Fruit fly (Drosophila melanogaster) whole organism, embryonic: ENCODE results near the gene crol.

ENCODE experiments used
- B-H2 ChIP-seq: fragments of 200-800 bp; sonication (Bioruptor generic); optimal IDR thresholded peaks from 2 replicates; lab custom pipeline; 2018; ENCODE audit warnings: missing biosample characterization, mild to moderate bottlenecking, missing genetic modification characterization
- CG1024 ChIP-seq: fragments of 200-800 bp; sonication (Bioruptor generic); IDR thresholded peaks from 2 replicates; pipeline ENCODE4 v1.3.6; 2022; ENCODE audit warnings: missing biosample characterization, missing genetic modification characterization
- CG11723 ChIP-seq: fragments of 200-800 bp; sonication (Bioruptor generic); optimal IDR thresholded peaks from 2 replicates; lab custom pipeline; 2017; ENCODE audit warnings: missing biosample characterization, mild to moderate bottlenecking, missing genetic modification characterization
- CG14014 ChIP-seq: fragments of 200-800 bp; sonication (Bioruptor generic); IDR thresholded peaks from 2 replicates; pipeline ENCODE4 v1.3.6; 2022; ENCODE audit warnings: missing biosample characterization, missing genetic modification characterization
- CG17186 ChIP-seq: fragments of 200-800 bp; sonication (Bioruptor generic); optimal IDR thresholded peaks from 3 replicates; lab custom pipeline; 2017; ENCODE audit warnings: missing biosample characterization, missing genetic modification reagents, missing genetic modification characterization
- CG17568 ChIP-seq: fragments of 200-800 bp; sonication (Bioruptor generic); optimal IDR thresholded peaks from 2 replicates; lab custom pipeline; 2018; ENCODE audit warnings: missing biosample characterization, mild to moderate bottlenecking, missing genetic modification characterization, moderate library complexity
- CG1832 ChIP-seq: fragments of 200-800 bp; sonication (Bioruptor generic); optimal IDR thresholded peaks from 2 replicates; lab custom pipeline; 2017; ENCODE audit warnings: missing biosample characterization, mild to moderate bottlenecking, missing genetic modification characterization, inconsistent platforms
- CG18619 ChIP-seq: fragments of 200-800 bp; sonication (Bioruptor generic); optimal IDR thresholded peaks from 3 replicates; lab custom pipeline; 2017; ENCODE audit warnings: missing biosample characterization, mild to moderate bottlenecking, missing genetic modification characterization
- CG2875 ChIP-seq: fragments of 200-800 bp; sonication (Bioruptor generic); optimal IDR thresholded peaks from 2 replicates; lab custom pipeline; 2017; ENCODE audit warnings: missing biosample characterization, mild to moderate bottlenecking, missing genetic modification characterization, missing genetic modification reagents
- CG32767 ChIP-seq: fragments of 200-800 bp; sonication (Bioruptor generic); IDR thresholded peaks from 2 replicates; pipeline ENCODE4 v1.3.6; 2022; ENCODE audit warnings: missing biosample characterization, missing genetic modification characterization
- CG4820 ChIP-seq: fragments of 200-800 bp; sonication (Bioruptor generic); optimal IDR thresholded peaks from 3 replicates; lab custom pipeline; 2016; ENCODE audit warnings: missing biosample characterization, missing genetic modification characterization
- CG5180 ChIP-seq: fragments of 200-800 bp; sonication (Bioruptor generic); optimal IDR thresholded peaks from 3 replicates; lab custom pipeline; 2017; ENCODE audit warnings: missing biosample characterization, missing genetic modification characterization, mild to moderate bottlenecking, moderate library complexity, missing genetic modification reagents
- CG5953 ChIP-seq: fragments of 200-800 bp; sonication (Bioruptor generic); IDR thresholded peaks from 2 replicates; pipeline ENCODE4 v1.3.6; 2022; ENCODE audit warnings: missing biosample characterization, missing genetic modification characterization
- CG6813 ChIP-seq: fragments of 200-800 bp; sonication (Bioruptor generic); optimal IDR thresholded peaks from 2 replicates; lab custom pipeline; 2017; ENCODE audit warnings: missing biosample characterization, missing genetic modification characterization, mild to moderate bottlenecking, moderate library complexity, missing genetic modification reagents
- CG7271 ChIP-seq: fragments of 200-800 bp; sonication (Bioruptor generic); optimal IDR thresholded peaks from 2 replicates; lab custom pipeline; 2018; ENCODE audit warnings: missing biosample characterization, mild to moderate bottlenecking, missing genetic modification characterization, moderate library complexity
- CG7372 ChIP-seq: fragments of 200-800 bp; sonication (Bioruptor generic); IDR thresholded peaks from 2 replicates; pipeline ENCODE4 v1.3.6; 2022; ENCODE audit warnings: missing biosample characterization, missing genetic modification characterization
- CG8359 ChIP-seq: fragments of 200-800 bp; sonication (Bioruptor generic); optimal IDR thresholded peaks from 2 replicates; lab custom pipeline; 2017; ENCODE audit warnings: missing biosample characterization, mild to moderate bottlenecking, missing genetic modification characterization, borderline replicate concordance
- CTCF ChIP-seq: fragments of 200-800 bp; sonication (Bioruptor generic); optimal IDR thresholded peaks from 2 replicates; lab custom pipeline; 2017; ENCODE audit warnings: missing biosample characterization, mild to moderate bottlenecking, missing genetic modification characterization, moderate library complexity
- D ChIP-seq, 2 experiments: fragments of 200-800 bp in 1 of 2; fragments of >200 bp in 1 of 2; sonication (Bioruptor generic) in 1 of 2; optimal IDR thresholded peaks; 2 replicates in 1 of 2; 3 replicates in 1 of 2; lab custom pipeline; 2017; ENCODE audit warnings: mild to moderate bottlenecking in 1 of 2, missing biosample characterization in 1 of 2, missing genetic modification characterization in 1 of 2, missing genetic modification reagents in 1 of 2
- D19B ChIP-seq: fragments of 200-800 bp; sonication (Bioruptor generic); optimal IDR thresholded peaks from 2 replicates; lab custom pipeline; 2017; ENCODE audit warnings: missing biosample characterization, mild to moderate bottlenecking, missing genetic modification characterization
- Dip2 ChIP-seq: fragments of 200-800 bp; sonication (Bioruptor generic); IDR thresholded peaks from 2 replicates; pipeline ENCODE4 v1.3.6; 2022; ENCODE audit warnings: missing biosample characterization, missing genetic modification characterization
- Eip74EF ChIP-seq, 2 experiments: fragments of 200-800 bp in 1 of 2; fragments of >200 bp in 1 of 2; sonication (Bioruptor generic) in 1 of 2; optimal IDR thresholded peaks; 2 replicates each; lab custom pipeline; 2017 to 2019; ENCODE audit warnings: missing biosample characterization in 2 of 2, missing genetic modification characterization in 2 of 2, mild to moderate bottlenecking in 1 of 2, moderate library complexity in 1 of 2
- Fer3 ChIP-seq: fragments of 200-800 bp; sonication (Bioruptor generic); optimal IDR thresholded peaks from 2 replicates; lab custom pipeline; 2018; ENCODE audit warnings: missing biosample characterization, mild to moderate bottlenecking, missing genetic modification characterization, moderate library complexity
- Gug ChIP-seq: fragments of 200-800 bp; sonication (Bioruptor generic); IDR thresholded peaks from 4 replicates; pipeline ENCODE4 v1.3.6; 2022; ENCODE audit warnings: missing biosample characterization, missing genetic modification characterization
- Oli ChIP-seq: fragments of 200-800 bp; sonication (Bioruptor generic); optimal IDR thresholded peaks from 2 replicates; lab custom pipeline; 2018; ENCODE audit warnings: missing biosample characterization, mild to moderate bottlenecking, missing genetic modification characterization, moderate library complexity
- Sox100B ChIP-seq: fragments of 200-800 bp; sonication (Bioruptor generic); optimal IDR thresholded peaks from 3 replicates; lab custom pipeline; 2018; ENCODE audit warnings: missing biosample characterization, mild to moderate bottlenecking, missing genetic modification characterization
- Sry-β ChIP-seq: fragments of 200-800 bp; sonication (Bioruptor generic); optimal IDR thresholded peaks from 2 replicates; lab custom pipeline; 2018; ENCODE audit warnings: missing biosample characterization, mild to moderate bottlenecking, missing genetic modification characterization, moderate library complexity
- Ssrp ChIP-seq: fragments of 200-800 bp; sonication (Bioruptor generic); optimal IDR thresholded peaks from 2 replicates; lab custom pipeline; 2018; ENCODE audit warnings: missing biosample characterization, mild to moderate bottlenecking, missing genetic modification characterization, moderate library complexity
- Taf1 ChIP-seq: fragments of 200-800 bp; sonication (Bioruptor generic); IDR thresholded peaks from 2 replicates; pipeline ENCODE4 v1.3.6; 2022; ENCODE audit warnings: missing biosample characterization, missing genetic modification characterization
- Tbp ChIP-seq: fragments of >200 bp; optimal IDR thresholded peaks from 2 replicates; lab custom pipeline; 2018; ENCODE audit warnings: missing biosample characterization, missing genetic modification characterization
- Xrp1 ChIP-seq: fragments of 200-800 bp; sonication (Bioruptor generic); IDR thresholded peaks from 2 replicates; pipeline ENCODE4 v1.3.6; 2022; ENCODE audit warnings: missing biosample characterization, missing genetic modification characterization
- ab ChIP-seq: fragments of 200-800 bp; sonication (Bioruptor generic); optimal IDR thresholded peaks from 2 replicates; lab custom pipeline; 2016; ENCODE audit warnings: missing biosample characterization, missing genetic modification characterization
- fd3F ChIP-seq: fragments of 200-800 bp; sonication (Bioruptor generic); optimal IDR thresholded peaks from 2 replicates; lab custom pipeline; 2018; ENCODE audit warnings: missing biosample characterization, mild to moderate bottlenecking, missing genetic modification characterization, moderate library complexity
- gcm ChIP-seq: fragments of 200-800 bp; sonication (Bioruptor generic); optimal IDR thresholded peaks from 2 replicates; lab custom pipeline; 2019; ENCODE audit warnings: missing biosample characterization, mild to moderate bottlenecking, missing genetic modification characterization, moderate library complexity
- gt ChIP-seq: fragments of 200-800 bp; sonication (Bioruptor generic); IDR thresholded peaks from 2 replicates; pipeline ENCODE4 v1.3.6; 2022; ENCODE audit warnings: missing biosample characterization, missing genetic modification characterization
- hth ChIP-seq: fragments of >200 bp; optimal IDR thresholded peaks from 2 replicates; lab custom pipeline; 2017; ENCODE audit warnings: inconsistent platforms
- lab ChIP-seq: fragments of 200-800 bp; sonication (Bioruptor generic); optimal IDR thresholded peaks from 3 replicates; lab custom pipeline; 2017; ENCODE audit warnings: missing biosample characterization, missing genetic modification characterization, mild to moderate bottlenecking, moderate library complexity, missing genetic modification reagents
- nau ChIP-seq: fragments of 200-800 bp; sonication (Bioruptor generic); optimal IDR thresholded peaks from 3 replicates; lab custom pipeline; 2017; ENCODE audit warnings: missing biosample characterization, mild to moderate bottlenecking, missing genetic modification characterization, missing genetic modification reagents
- pan ChIP-seq, 4 experiments: fragments of >200 bp in 3 of 4; fragments of 200-800 bp in 1 of 4; sonication (Bioruptor generic) in 1 of 4; optimal IDR thresholded peaks in 3 of 4; IDR thresholded peaks in 1 of 4; 2 replicates each; pipeline versions ENCODE4 v1.3.6 to Lab custom; 2017 to 2022; ENCODE audit warnings: missing biosample characterization in 2 of 4, missing genetic modification characterization in 2 of 4, mixed read lengths in 1 of 4
- pb ChIP-seq: fragments of 200-800 bp; sonication (Bioruptor generic); optimal IDR thresholded peaks from 3 replicates; lab custom pipeline; 2016; ENCODE audit warnings: missing biosample characterization, missing genetic modification characterization
- sob ChIP-seq: fragments of 200-800 bp; sonication (Bioruptor generic); IDR thresholded peaks from 2 replicates; pipeline ENCODE4 v1.3.6; 2022; ENCODE audit warnings: missing biosample characterization, missing genetic modification characterization
- sqz ChIP-seq: fragments of 200-800 bp; sonication (Bioruptor generic); optimal IDR thresholded peaks from 3 replicates; lab custom pipeline; 2018; ENCODE audit warnings: missing biosample characterization, mild to moderate bottlenecking, missing genetic modification characterization
- tap ChIP-seq: fragments of 200-800 bp; optimal IDR thresholded peaks from 3 replicates; lab custom pipeline; 2019; ENCODE audit warnings: missing biosample characterization, mild to moderate bottlenecking, missing genetic modification characterization, moderate library complexity
- tgo ChIP-seq: fragments of 200-800 bp; sonication (Bioruptor generic); IDR thresholded peaks from 3 replicates; pipeline ENCODE4 v1.3.6; 2022; ENCODE audit warnings: missing biosample characterization, missing genetic modification characterization
- tin ChIP-seq: fragments of 200-800 bp; sonication (Bioruptor generic); optimal IDR thresholded peaks from 3 replicates; lab custom pipeline; 2016; ENCODE audit warnings: missing biosample characterization, missing genetic modification characterization
- twi ChIP-seq: fragments of 200-800 bp; optimal IDR thresholded peaks from 2 replicates; lab custom pipeline; 2019; ENCODE audit warnings: missing biosample characterization, mild to moderate bottlenecking, missing genetic modification characterization, moderate library complexity
- unc-4 ChIP-seq: fragments of 200-800 bp; sonication (Bioruptor generic); IDR thresholded peaks from 2 replicates; pipeline ENCODE4 v1.3.6; 2022; ENCODE audit warnings: missing biosample characterization, missing genetic modification characterization; ENCODE audit not compliant: partially characterized antibody
- vnd ChIP-seq: fragments of 200-800 bp; sonication (Bioruptor generic); IDR thresholded peaks from 3 replicates; pipeline ENCODE4 v1.3.6; 2022; ENCODE audit warnings: missing biosample characterization, missing genetic modification characterization; ENCODE audit not compliant: partially characterized antibody
- wek ChIP-seq: fragments of 200-800 bp; sonication (Bioruptor generic); optimal IDR thresholded peaks from 3 replicates; lab custom pipeline; 2018; ENCODE audit warnings: missing biosample characterization, mild to moderate bottlenecking, missing genetic modification characterization, moderate library complexity

The crol gene

dm6 chr2L:11807697-11808226 lies 1.5 kb downstream of the crol start (continued):
- TF ChIP-seq wek (GFP tag; lab: Kevin White, UChicago) (no peak), Gug (GFP tag; lab: Robert Waterston, UW) (peak; percentile 13; the same call in 1 of the 4 replicates), CG1832 (GFP tag; lab: Kevin White, UChicago) (no peak), sqz (no peak), CG7372 (no peak), sob (GFP tag; lab: Robert Waterston, UW) (no peak; the same call in 1 of the 2 replicates), lab (peak; percentile 65), CG17186 (GFP tag; lab: Kevin White, UChicago) (no peak), CG1024 (GFP tag; lab: Robert Waterston, UW) (no peak), fd3F (no peak), CG11723 (GFP tag; lab: Kevin White, UChicago) (no peak), D19B (no peak), CG18619 (GFP tag; lab: Kevin White, UChicago) (no peak), CG6813 (GFP tag; lab: Kevin White, UChicago) (no peak), hth (lab: Kevin White, UChicago) (no peak), CG4820 (GFP tag; lab: Kevin White, UChicago) (no peak), nau (GFP tag; lab: Kevin White, UChicago) (no peak), Sry-β (no peak), CTCF (GFP tag; lab: Kevin White, UChicago) (no peak), twi (no peak), Xrp1 (no peak), pan (optimal IDR thresholded peaks at IDR 0.05; lab: Kevin White, UChicago) (no peak), pan (GFP tag; optimal IDR thresholded peaks at IDR 0.05 in 1 of 2, IDR thresholded peaks at IDR 0.05 in 1 of 2) (no peak), Taf1 (GFP tag; lab: Robert Waterston, UW) (no peak), D (optimal IDR thresholded peaks at IDR 0.05; lab: Kevin White, UChicago) (no peak), D (GFP tag; optimal IDR thresholded peaks at IDR 0.05; lab: Kevin White, UChicago) (no peak), pb (GFP tag; lab: Kevin White, UChicago) (peak; percentile 53), gcm (GFP tag; lab: Kevin White, UChicago) (peak; percentile 25), vnd (GFP tag; lab: Robert Waterston, UW) (no peak), ab (GFP tag; lab: Kevin White, UChicago) (no peak), Dip2 (GFP tag; lab: Robert Waterston, UW) (no peak), CG17568 (no peak), CG5953 (no peak), Sox100B (GFP tag; lab: Kevin White, UChicago) (no peak), Oli (tag; lab: Kevin White, UChicago) (no peak), tap (peak; percentile 1), CG5180 (no peak), CG2875 (no peak), tin (GFP tag; lab: Kevin White, UChicago) (no peak), unc-4 (GFP tag; lab: Robert Waterston, UW) (peak; percentile 23), CG14014 (GFP tag; lab: Robert Waterston, UW) (peak; percentile 24; the same call in 1 of the 2 replicates), gt (GFP tag; lab: Robert Waterston, UW) (no peak), Eip74EF (GFP tag; optimal IDR thresholded peaks at IDR 0.05; lab: Kevin White, UChicago) (no peak), CG32767 (GFP tag; lab: Robert Waterston, UW) (0 out of 2 replicates have a peak, but pooled peaks have one; percentile 30), Ssrp (no peak), Tbp (GFP tag; lab: Kevin White, UChicago) (no peak), CG7271 (tag; lab: Kevin White, UChicago) (no peak), CG8359 (no peak), B-H2 (GFP tag; lab: Kevin White, UChicago) (peak; percentile 44), tgo (no peak), Fer3 (tag; lab: Kevin White, UChicago) (no peak)
